Worm (Caenorhabditis elegans): Measurements from ENCODE around the gene T10B5.8.

- TF ChIP-seq syd-9 (tag; optimal IDR thresholded peaks at IDR 0.05) (no peak), odd-2 (tag; optimal IDR thresholded peaks at IDR 0.05) (no peak), nfya-1 (tag; optimal IDR thresholded peaks at IDR 0.05) (no peak), K02D7.2 (tag; optimal IDR thresholded peaks at IDR 0.05) (no peak), elt-4 (tag; optimal IDR thresholded peaks at IDR 0.05) (no peak), lim-6 (tag; optimal IDR thresholded peaks at IDR 0.05) (no peak), elt-2 (tag; optimal IDR thresholded peaks at IDR 0.05) (no peak), unc-55 (GFP tag; optimal IDR thresholded peaks at IDR 0.05) (peak; percentile 60), ama-1 (optimal IDR thresholded peaks at IDR 0.05) (no peak), ceh-30 (tag; optimal IDR thresholded peaks at IDR 0.05) (no peak), dmd-4 (tag; optimal IDR thresholded peaks at IDR 0.05; ENCODE audit: borderline replicate concordance) (no peak)
Observed at ce11 chrV:1889996-1890395, 48.2 kb downstream of the T10B5.8 start.

All from whole organism, late embryonic.